Worm (Caenorhabditis elegans) whole organism, L2 larva: ENCODE results near the gene dcaf-1.

ENCODE experiments used
- F13H6.1 ChIP-seq: sonication (generic microtip); optimal IDR thresholded peaks from 2 replicates; lab custom pipeline; 2016; ENCODE audit warnings: missing genetic modification characterization, missing compliant biosample characterization
- R02D3.7 ChIP-seq: fragments of 150-350 bp; optimal IDR thresholded peaks from 2 replicates; lab custom pipeline; 2014; ENCODE audit warnings: missing biosample characterization, missing genetic modification characterization
- Y55F3AM.14 ChIP-seq: fragments of 200-800 bp; sonication (Bioruptor generic); optimal IDR thresholded peaks from 2 replicates; lab custom pipeline; 2018; ENCODE audit warnings: mild to moderate bottlenecking, missing genetic modification characterization, missing compliant biosample characterization
- alr-1 ChIP-seq: fragments of 150-350 bp; optimal IDR thresholded peaks from 2 replicates; lab custom pipeline; 2014; ENCODE audit warnings: missing biosample characterization, missing genetic modification characterization
- blmp-1 ChIP-seq: sonication (generic microtip); optimal IDR thresholded peaks from 2 replicates; lab custom pipeline; 2017; ENCODE audit warnings: missing genetic modification characterization, mild to moderate bottlenecking, missing compliant biosample characterization, antibody characterized with exemption, moderate library complexity; ENCODE audit not compliant: insufficient read depth
- ceh-16 ChIP-seq: fragments of 150-350 bp; optimal IDR thresholded peaks from 2 replicates; lab custom pipeline; 2014; ENCODE audit warnings: missing biosample characterization, missing genetic modification characterization
- ceh-82 ChIP-seq: fragments of 150-350 bp; optimal IDR thresholded peaks from 2 replicates; lab custom pipeline; 2014; ENCODE audit warnings: missing biosample characterization, missing genetic modification characterization
- crh-2 ChIP-seq: sonication (generic microtip); optimal IDR thresholded peaks from 2 replicates; lab custom pipeline; 2017; ENCODE audit warnings: missing biosample characterization, missing genetic modification characterization
- dmd-4 ChIP-seq: sonication (generic microtip); optimal IDR thresholded peaks from 2 replicates; lab custom pipeline; 2017; ENCODE audit warnings: missing biosample characterization, missing genetic modification characterization
- egl-27 ChIP-seq: sonication (generic microtip); optimal IDR thresholded peaks from 3 replicates; lab custom pipeline; 2017; ENCODE audit warnings: missing biosample characterization, missing genetic modification reagents, missing genetic modification characterization
- elt-1 ChIP-seq: fragments of 150-350 bp; optimal IDR thresholded peaks from 2 replicates; lab custom pipeline; 2014; ENCODE audit warnings: missing biosample characterization, missing genetic modification characterization
- fos-1 ChIP-seq: fragments of 150-350 bp; optimal IDR thresholded peaks from 2 replicates; lab custom pipeline; 2014; ENCODE audit warnings: missing biosample characterization, missing genetic modification characterization
- gmeb-1 ChIP-seq: fragments of 150-350 bp; optimal IDR thresholded peaks from 2 replicates; lab custom pipeline; 2014; ENCODE audit warnings: missing biosample characterization, missing genetic modification characterization
- lin-11 ChIP-seq: fragments of 150-350 bp; sonication (generic microtip); optimal IDR thresholded peaks from 2 replicates; lab custom pipeline; 2014; ENCODE audit warnings: missing biosample characterization, missing genetic modification characterization, inconsistent platforms, mixed read lengths
- lin-13 ChIP-seq: fragments of 150-350 bp; optimal IDR thresholded peaks from 2 replicates; lab custom pipeline; 2014; ENCODE audit warnings: missing biosample characterization, missing genetic modification reagents, missing genetic modification characterization
- lin-39 ChIP-seq: fragments of 150-350 bp; optimal IDR thresholded peaks from 2 replicates; lab custom pipeline; 2014; ENCODE audit warnings: missing biosample characterization, missing genetic modification reagents, missing genetic modification characterization
- lsy-2 ChIP-seq, 2 experiments: fragments of 150-350 bp in 1 of 2; sonication (generic microtip) in 1 of 2; optimal IDR thresholded peaks; 2 replicates each; lab custom pipeline; 2014 to 2017; ENCODE audit warnings: missing biosample characterization in 2 of 2, missing genetic modification characterization in 2 of 2
- mbf-1 ChIP-seq: sonication (generic microtip); optimal IDR thresholded peaks from 2 replicates; lab custom pipeline; 2017; ENCODE audit warnings: missing biosample characterization, missing genetic modification characterization
- mdl-1 ChIP-seq, 2 experiments: fragments of 150-350 bp in 1 of 2; sonication (generic microtip) in 1 of 2; optimal IDR thresholded peaks; 2 replicates each; lab custom pipeline; 2017; ENCODE audit warnings: missing biosample characterization in 2 of 2, missing genetic modification characterization in 2 of 2
- nhr-10 ChIP-seq: sonication (generic microtip); optimal IDR thresholded peaks from 2 replicates; lab custom pipeline; 2017; ENCODE audit warnings: missing biosample characterization, missing genetic modification characterization
- nhr-11 ChIP-seq: fragments of 150-350 bp; optimal IDR thresholded peaks from 2 replicates; lab custom pipeline; 2014; ENCODE audit warnings: missing biosample characterization, missing genetic modification characterization
- nhr-129 ChIP-seq: fragments of 150-350 bp; optimal IDR thresholded peaks from 2 replicates; lab custom pipeline; 2014; ENCODE audit warnings: missing biosample characterization, missing genetic modification characterization
- nhr-21 ChIP-seq: fragments of 150-350 bp; optimal IDR thresholded peaks from 2 replicates; lab custom pipeline; 2014; ENCODE audit warnings: missing biosample characterization, missing genetic modification characterization
- nhr-25 ChIP-seq: fragments of 150-350 bp; sonication (generic microtip); optimal IDR thresholded peaks from 3 replicates; lab custom pipeline; 2014; ENCODE audit warnings: missing biosample characterization, missing genetic modification characterization
- nhr-6 ChIP-seq: fragments of 150-350 bp; optimal IDR thresholded peaks from 2 replicates; lab custom pipeline; 2014; ENCODE audit warnings: missing biosample characterization, missing genetic modification characterization
- nhr-77 ChIP-seq: fragments of 150-350 bp; optimal IDR thresholded peaks from 2 replicates; lab custom pipeline; 2014; ENCODE audit warnings: missing biosample characterization, missing genetic modification characterization
- peb-1 ChIP-seq: fragments of 150-350 bp; optimal IDR thresholded peaks from 2 replicates; lab custom pipeline; 2014; ENCODE audit warnings: missing biosample characterization, missing genetic modification characterization
- sem-4 ChIP-seq: fragments of 150-350 bp; optimal IDR thresholded peaks from 2 replicates; lab custom pipeline; 2014; ENCODE audit warnings: missing biosample characterization, missing genetic modification reagents, missing genetic modification characterization
- skn-1 ChIP-seq: sonication (generic microtip); optimal IDR thresholded peaks from 2 replicates; lab custom pipeline; 2017; ENCODE audit warnings: missing biosample characterization, missing genetic modification characterization
- sma-3 ChIP-seq: sonication (generic microtip); optimal IDR thresholded peaks from 2 replicates; lab custom pipeline; 2016; ENCODE audit warnings: missing genetic modification reagents, missing genetic modification characterization, missing compliant biosample characterization
- sma-9 ChIP-seq, 2 experiments: fragments of 150-350 bp in 1 of 2; sonication (generic microtip) in 1 of 2; optimal IDR thresholded peaks; 2 replicates each; lab custom pipeline; 2014 to 2016; ENCODE audit warnings: missing genetic modification characterization in 2 of 2, mild to moderate bottlenecking in 1 of 2, missing biosample characterization in 1 of 2, missing compliant biosample characterization in 1 of 2, missing genetic modification reagents in 1 of 2, moderate library complexity in 1 of 2
- snpc-4 ChIP-seq: fragments of 150-350 bp; optimal IDR thresholded peaks from 2 replicates; lab custom pipeline; 2014; ENCODE audit warnings: missing biosample characterization, missing genetic modification characterization
- unc-39 ChIP-seq: fragments of 150-350 bp; optimal IDR thresholded peaks from 2 replicates; lab custom pipeline; 2014; ENCODE audit warnings: missing biosample characterization, missing genetic modification characterization
- unc-55 ChIP-seq: fragments of 150-350 bp; sonication (generic microtip); optimal IDR thresholded peaks from 3 replicates; lab custom pipeline; 2014; ENCODE audit warnings: missing biosample characterization, missing genetic modification reagents, missing genetic modification characterization
- unc-62 ChIP-seq: fragments of 150-350 bp; optimal IDR thresholded peaks from 2 replicates; lab custom pipeline; 2014; ENCODE audit warnings: missing biosample characterization, missing genetic modification reagents, missing genetic modification characterization
- zag-1 ChIP-seq: fragments of 150-350 bp; optimal IDR thresholded peaks from 2 replicates; lab custom pipeline; 2014; ENCODE audit warnings: missing biosample characterization, missing genetic modification characterization
- ztf-1 ChIP-seq: fragments of 200-800 bp; sonication (Bioruptor generic); conservative IDR thresholded peaks from 2 replicates; pipeline ENCODE4 v1.3.6; 2022; ENCODE audit warnings: missing genetic modification characterization, missing compliant biosample characterization
- ztf-4 ChIP-seq: fragments of 150-350 bp; optimal IDR thresholded peaks from 2 replicates; lab custom pipeline; 2014; ENCODE audit warnings: missing biosample characterization, missing genetic modification characterization

The dcaf-1 gene

ce11 chrIV:9669969-9670368 lies 36.6 kb downstream of the dcaf-1 start:
- TF ChIP-seq mbf-1 (tag; lab: Kevin White, UChicago): no peak
- TF ChIP-seq lsy-2 (tag; optimal IDR thresholded peaks at IDR 0.05; lab: Kevin White, UChicago): peak in 1 of 2 experiments; percentile 70
- TF ChIP-seq mdl-1 (tag; optimal IDR thresholded peaks at IDR 0.05; lab: Kevin White, UChicago): peak; percentile 59 to 83
- TF ChIP-seq nhr-129 (tag; lab: Kevin White, UChicago): peak; percentile 65
- peak; percentile 30 for TF ChIP-seq crh-2
- TF ChIP-seq sma-3 (GFP tag; lab: Kevin White, UChicago): peak; percentile 70
- no peak for TF ChIP-seq ceh-16 (tag; lab: Kevin White, UChicago)
- TF ChIP-seq F13H6.1: peak; percentile 9
- TF ChIP-seq unc-62 (GFP tag; lab: Kevin White, UChicago): no peak
- peak; percentile 77 for TF ChIP-seq elt-1 (tag; lab: Kevin White, UChicago)
- TF ChIP-seq egl-27 (tag; lab: Kevin White, UChicago): peak; percentile 33
- TF ChIP-seq blmp-1: peak; percentile 61
- TF ChIP-seq fos-1: peak; percentile 37
- peak; percentile 68 for TF ChIP-seq gmeb-1
- TF ChIP-seq sma-9 (GFP tag; optimal IDR thresholded peaks at IDR 0.05; lab: Kevin White, UChicago): peak; percentile 93
- TF ChIP-seq sma-9 (tag; optimal IDR thresholded peaks at IDR 0.05; lab: Kevin White, UChicago): no peak
- TF ChIP-seq sem-4 (tag; lab: Kevin White, UChicago): peak; percentile 21
- TF ChIP-seq dmd-4 (tag; lab: Kevin White, UChicago): no peak
- TF ChIP-seq nhr-25 (tag; lab: Kevin White, UChicago): peak; percentile 68
- TF ChIP-seq lin-13 (GFP tag; lab: Kevin White, UChicago): peak; percentile 26
- peak; percentile 81 for TF ChIP-seq nhr-21 (tag; lab: Kevin White, UChicago)
- TF ChIP-seq snpc-4 (tag; lab: Kevin White, UChicago): no peak
- no peak for TF ChIP-seq nhr-77 (tag; lab: Kevin White, UChicago)
- TF ChIP-seq nhr-6 (tag; lab: Kevin White, UChicago): peak; percentile 81
- TF ChIP-seq, all 48 proteins: peak for 17

DNA sequence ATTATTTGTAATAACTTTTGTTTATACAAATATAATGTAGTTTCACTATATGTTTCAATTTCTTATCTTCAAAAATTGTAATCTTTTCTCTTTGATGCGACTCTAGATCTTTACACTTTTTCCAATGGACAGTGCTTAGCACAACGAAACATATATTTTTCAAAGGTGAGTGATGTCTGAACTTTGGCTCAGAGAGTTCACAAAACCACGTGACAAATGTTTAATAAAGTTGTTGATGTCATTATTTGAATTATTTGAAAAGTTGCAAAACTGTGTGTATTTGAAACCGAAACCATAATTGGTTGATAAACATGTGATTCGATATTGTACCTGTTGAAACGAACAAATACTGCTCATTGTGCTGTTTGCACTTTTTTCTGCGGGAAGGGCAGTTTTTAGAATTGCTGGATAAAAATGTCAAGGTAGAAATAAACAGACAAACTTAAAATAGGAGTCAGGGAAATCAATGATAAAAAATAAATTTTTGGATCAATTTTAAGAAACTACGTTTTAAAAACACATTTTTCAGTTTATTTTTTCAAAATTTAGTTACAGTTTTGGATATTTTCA lies 38.3 kb downstream of the dcaf-1 start:
- TF ChIP-seq F13H6.1 (peak; percentile 59), ceh-82 (no peak), ztf-4 (tag; lab: Kevin White, UChicago) (peak; percentile 38), mbf-1 (tag; lab: Kevin White, UChicago) (no peak), nhr-11 (tag; lab: Kevin White, UChicago) (no peak), skn-1 (tag; lab: Kevin White, UChicago) (no peak), ztf-1 (GFP tag; lab: Robert Waterston, UW) (no peak), sma-9 (GFP tag; optimal IDR thresholded peaks at IDR 0.05; lab: Kevin White, UChicago) (peak; percentile 77), sma-9 (tag; optimal IDR thresholded peaks at IDR 0.05; lab: Kevin White, UChicago) (no peak), alr-1 (no peak), zag-1 (tag; lab: Kevin White, UChicago) (no peak), unc-55 (no peak), egl-27 (tag; lab: Kevin White, UChicago) (no peak), nhr-21 (tag; lab: Kevin White, UChicago) (no peak), nhr-129 (tag; lab: Kevin White, UChicago) (peak; percentile 3), crh-2 (peak; percentile 44), Y55F3AM.14 (no peak), lsy-2 (tag; optimal IDR thresholded peaks at IDR 0.05; lab: Kevin White, UChicago) (peak in 1 of 2 experiments; percentile 39), blmp-1 (no peak), fos-1 (no peak), nhr-25 (tag; lab: Kevin White, UChicago) (no peak), nhr-6 (tag; lab: Kevin White, UChicago) (no peak), unc-39 (tag; lab: Kevin White, UChicago) (no peak)

- TF ChIP-seq nhr-10 (tag; lab: Kevin White, UChicago) (no peak), ztf-4 (tag; lab: Kevin White, UChicago) (no peak), unc-55 (no peak), F13H6.1 (peak; percentile 22), skn-1 (tag; lab: Kevin White, UChicago) (no peak), sma-9 (GFP tag; optimal IDR thresholded peaks at IDR 0.05; lab: Kevin White, UChicago) (peak; percentile 90), sma-9 (tag; optimal IDR thresholded peaks at IDR 0.05; lab: Kevin White, UChicago) (no peak), ceh-16 (tag; lab: Kevin White, UChicago) (no peak)
Observed at ce11 chrIV:9667084-9667483, 39.4 kb downstream of the dcaf-1 start.

DNA sequence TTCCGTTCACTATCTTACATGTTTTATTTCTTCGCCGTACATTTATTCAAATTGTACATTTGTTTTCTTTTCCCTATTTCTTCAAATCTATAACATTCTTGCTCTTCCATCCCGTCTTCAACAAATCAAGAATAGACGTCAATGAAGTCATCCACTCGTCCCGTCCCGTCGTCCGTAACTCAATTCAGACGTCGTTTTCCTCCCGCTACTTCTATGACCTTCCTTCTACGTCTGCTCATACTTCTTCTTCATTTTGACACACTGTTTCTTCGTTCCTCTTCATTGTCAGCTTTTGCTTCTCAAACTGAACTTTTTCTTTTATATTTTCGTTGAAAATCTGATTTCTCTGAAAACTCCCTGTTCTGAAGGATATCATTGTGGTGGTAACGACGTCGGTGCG lies 46.5 kb downstream of the dcaf-1 start:
- no peak for TF ChIP-seq alr-1
- TF ChIP-seq zag-1 (tag; lab: Kevin White, UChicago): no peak
- TF ChIP-seq nhr-6 (tag; lab: Kevin White, UChicago): no peak
- no peak for TF ChIP-seq peb-1 (tag; lab: Kevin White, UChicago)
- TF ChIP-seq R02D3.7 (tag; lab: Kevin White, UChicago): no peak
- TF ChIP-seq lin-11 (tag; lab: Kevin White, UChicago): no peak
- no peak for TF ChIP-seq lin-39
- no peak for TF ChIP-seq mbf-1 (tag; lab: Kevin White, UChicago)
- TF ChIP-seq, all 48 proteins: peak for 0
